Fruit fly (Drosophila melanogaster): ENCODE results near the gene CG17328.

DNA sequence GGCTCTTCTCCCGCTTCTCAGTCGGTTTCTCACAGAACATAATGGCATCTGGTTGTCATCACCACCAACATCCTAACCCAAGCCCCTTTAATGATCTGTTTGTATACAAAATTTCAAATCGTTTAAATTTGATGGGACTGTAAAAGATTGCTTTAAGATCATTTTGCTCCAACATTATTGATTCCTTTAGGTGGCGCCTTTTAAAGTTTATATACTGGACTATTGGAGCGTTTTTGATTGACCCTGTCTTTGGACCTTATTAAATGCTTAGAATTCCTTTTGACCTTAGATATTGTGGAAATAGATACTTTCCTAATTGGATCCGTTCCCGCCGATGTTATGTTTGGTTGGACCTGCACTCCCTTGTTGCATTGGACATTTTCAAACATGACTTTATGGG, 40.5 kb downstream of the CG17328 start, which contains the start of gene CG42266:
- TF ChIP-seq CG8478 (optimal IDR thresholded peaks at IDR 0.05) (no peak), CTCF (optimal IDR thresholded peaks at IDR 0.05) (no peak)
